Worm (Caenorhabditis elegans): ENCODE results near the gene cox-6A.
A peak's percentile ranks its signal among the peaks of the same experiment; 100 is the strongest.

DNA sequence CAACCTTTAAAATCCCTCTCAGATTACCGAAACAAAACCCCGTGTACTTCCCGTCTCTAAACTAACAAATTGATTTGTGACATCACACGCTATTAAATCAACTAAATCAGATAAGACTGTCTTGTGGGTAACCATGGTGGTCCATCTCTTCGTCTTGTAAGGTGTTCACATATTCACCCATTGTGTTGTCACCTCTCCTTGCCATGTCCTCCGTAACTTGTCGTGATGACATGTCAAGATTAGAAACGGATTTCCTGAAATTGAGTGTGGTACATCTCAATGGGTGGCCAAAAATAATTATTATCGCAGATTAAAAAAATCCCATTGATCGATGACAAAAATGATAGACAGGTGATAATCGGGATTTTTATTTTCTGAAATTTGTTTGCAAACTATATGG, 42.9 kb downstream of the cox-6A start:
- no peak for TF ChIP-seq nhr-12 (tag; optimal IDR thresholded peaks at IDR 0.05)
- TF ChIP-seq ces-1 (GFP tag; optimal IDR thresholded peaks at IDR 0.05) = no peak
- TF ChIP-seq mab-5 (tag; optimal IDR thresholded peaks at IDR 0.05) = no peak
- TF ChIP-seq ztf-11 (tag; optimal IDR thresholded peaks at IDR 0.05) = no peak
- TF ChIP-seq nhr-76 (tag; optimal IDR thresholded peaks at IDR 0.05) = no peak
- no peak for TF ChIP-seq lsy-2 (tag; optimal IDR thresholded peaks at IDR 0.05)
- TF ChIP-seq tbx-8 (GFP tag; optimal IDR thresholded peaks at IDR 0.05) = no peak
- no peak for TF ChIP-seq snpc-4 (tag; optimal IDR thresholded peaks at IDR 0.05)
- TF ChIP-seq elt-3 (tag; optimal IDR thresholded peaks at IDR 0.05) = no peak
- TF ChIP-seq unc-39 (tag; optimal IDR thresholded peaks at IDR 0.05) = no peak
- peak; percentile 42 for TF ChIP-seq unc-62 (GFP tag; optimal IDR thresholded peaks at IDR 0.05)

Measured in whole organism, mixed stage, embryonic.